Fruit fly (Drosophila melanogaster) whole organism, prepupa: ENCODE measurements around the gene CG5151.

Source experiments
- Blimp-1 ChIP-seq: fragments of 200-800 bp; sonication (Bioruptor generic); optimal IDR thresholded peaks from 3 replicates; lab custom pipeline; 2017; ENCODE audit warnings: missing biosample characterization, missing genetic modification characterization, mild to moderate bottlenecking, moderate library complexity, missing genetic modification reagents
- CG10669 ChIP-seq: fragments of 200-800 bp; sonication (Bioruptor generic); optimal IDR thresholded peaks from 3 replicates; lab custom pipeline; 2018; ENCODE audit warnings: missing biosample characterization, mild to moderate bottlenecking, missing genetic modification characterization, moderate library complexity
- CG11294 ChIP-seq: fragments of 200-800 bp; sonication (Bioruptor generic); IDR thresholded peaks from 2 replicates; pipeline ENCODE4 v1.3.6; 2022; ENCODE audit warnings: missing biosample characterization, missing genetic modification characterization
- CG1621 ChIP-seq: fragments of 200-800 bp; sonication (Bioruptor generic); optimal IDR thresholded peaks from 3 replicates; lab custom pipeline; 2018; ENCODE audit warnings: missing biosample characterization, mild to moderate bottlenecking, missing genetic modification characterization
- CG16779 ChIP-seq: fragments of 200-800 bp; sonication (Bioruptor generic); optimal IDR thresholded peaks from 3 replicates; lab custom pipeline; 2017; ENCODE audit warnings: missing biosample characterization, mild to moderate bottlenecking, missing genetic modification characterization
- CG31627 ChIP-seq: fragments of 200-800 bp; sonication (Bioruptor generic); optimal IDR thresholded peaks from 3 replicates; lab custom pipeline; 2016; ENCODE audit warnings: missing biosample characterization, missing genetic modification characterization
- CG32006 ChIP-seq: fragments of 200-800 bp; sonication (Bioruptor generic); optimal IDR thresholded peaks from 3 replicates; lab custom pipeline; 2017; ENCODE audit warnings: missing biosample characterization, mild to moderate bottlenecking, missing genetic modification characterization
- CG34406 ChIP-seq: fragments of 200-800 bp; sonication (Bioruptor generic); optimal IDR thresholded peaks from 3 replicates; lab custom pipeline; 2016; ENCODE audit warnings: missing biosample characterization, missing genetic modification characterization
- CG3919 ChIP-seq: fragments of 200-800 bp; sonication (Bioruptor generic); optimal IDR thresholded peaks from 3 replicates; lab custom pipeline; 2016; ENCODE audit warnings: missing biosample characterization, missing genetic modification characterization
- CG4318 ChIP-seq: fragments of 200-800 bp; sonication (Bioruptor generic); optimal IDR thresholded peaks from 3 replicates; lab custom pipeline; 2017; ENCODE audit warnings: missing biosample characterization, mild to moderate bottlenecking, missing genetic modification characterization
- CG6163 ChIP-seq: fragments of 200-800 bp; sonication (Bioruptor generic); IDR thresholded peaks from 3 replicates; pipeline ENCODE4 v1.3.6; 2022; ENCODE audit warnings: missing biosample characterization, missing genetic modification characterization
- CG6276 ChIP-seq: fragments of 200-800 bp; sonication (Bioruptor generic); optimal IDR thresholded peaks from 2 replicates; lab custom pipeline; 2017; ENCODE audit warnings: missing biosample characterization, mild to moderate bottlenecking, missing genetic modification characterization
- CG6808 ChIP-seq: fragments of 200-800 bp; sonication (Bioruptor generic); optimal IDR thresholded peaks from 3 replicates; lab custom pipeline; 2017; ENCODE audit warnings: missing biosample characterization, missing genetic modification characterization, mild to moderate bottlenecking, moderate library complexity, missing genetic modification reagents
- CG6854 ChIP-seq: fragments of 200-800 bp; sonication (Bioruptor generic); optimal IDR thresholded peaks from 2 replicates; lab custom pipeline; 2017; ENCODE audit warnings: missing biosample characterization, mild to moderate bottlenecking, missing genetic modification characterization
- CG7368 ChIP-seq: fragments of 200-800 bp; sonication (Bioruptor generic); optimal IDR thresholded peaks from 3 replicates; lab custom pipeline; 2016; ENCODE audit warnings: missing biosample characterization, missing genetic modification characterization
- CG8119 ChIP-seq: fragments of 200-800 bp; sonication (Bioruptor generic); IDR thresholded peaks from 3 replicates; pipeline ENCODE4 v1.3.6; 2022; ENCODE audit warnings: missing biosample characterization, missing genetic modification characterization
- CG8319 ChIP-seq: fragments of 200-800 bp; sonication (Bioruptor generic); optimal IDR thresholded peaks from 3 replicates; lab custom pipeline; 2016; ENCODE audit warnings: missing biosample characterization, missing genetic modification characterization
- CG9139 ChIP-seq: fragments of 200-800 bp; sonication (Bioruptor generic); optimal IDR thresholded peaks from 3 replicates; lab custom pipeline; 2017; ENCODE audit warnings: missing biosample characterization, mild to moderate bottlenecking, missing genetic modification characterization
- Eip75B ChIP-seq: fragments of 200-800 bp; sonication (Bioruptor generic); optimal IDR thresholded peaks from 3 replicates; lab custom pipeline; 2016; ENCODE audit warnings: missing biosample characterization, missing genetic modification characterization
- Eip78C ChIP-seq: fragments of 200-800 bp; sonication (Bioruptor generic); peaks from one replicate; lab custom pipeline; 2016; ENCODE audit warnings: missing biosample characterization, missing genetic modification characterization
- Eip93F ChIP-seq: fragments of 200-800 bp; sonication (Bioruptor generic); optimal IDR thresholded peaks from 2 replicates; lab custom pipeline; 2016; ENCODE audit warnings: missing biosample characterization, mild to moderate bottlenecking, missing genetic modification characterization
- Ets21C ChIP-seq: fragments of 200-800 bp; sonication (Bioruptor generic); optimal IDR thresholded peaks from 3 replicates; lab custom pipeline; 2016; ENCODE audit warnings: missing biosample characterization, missing genetic modification characterization
- Ets96B ChIP-seq: fragments of 200-800 bp; optimal IDR thresholded peaks from 2 replicates; lab custom pipeline; 2019; ENCODE audit warnings: missing biosample characterization, mild to moderate bottlenecking, missing genetic modification characterization, moderate library complexity
- Gug ChIP-seq: fragments of 200-800 bp; sonication (Bioruptor generic); IDR thresholded peaks from 2 replicates; pipeline ENCODE4 v1.3.6; 2022; ENCODE audit warnings: missing biosample characterization, missing genetic modification characterization
- Hr38 ChIP-seq: sonication (Bioruptor generic); optimal IDR thresholded peaks from 2 replicates; lab custom pipeline; 2016; ENCODE audit warnings: missing biosample characterization, missing genetic modification characterization
- Hr39 ChIP-seq: fragments of 200-800 bp; sonication (Bioruptor generic); optimal IDR thresholded peaks from 2 replicates; lab custom pipeline; 2016; ENCODE audit warnings: missing biosample characterization, missing genetic modification characterization
- Hr4 ChIP-seq: fragments of 200-800 bp; sonication (Bioruptor generic); optimal IDR thresholded peaks from 3 replicates; lab custom pipeline; 2016; ENCODE audit warnings: missing biosample characterization, missing genetic modification characterization
- Lpt ChIP-seq: fragments of 200-800 bp; sonication (Bioruptor generic); optimal IDR thresholded peaks from 3 replicates; lab custom pipeline; 2016; ENCODE audit warnings: missing biosample characterization, missing genetic modification characterization
- Met ChIP-seq: fragments of 200-800 bp; sonication (Bioruptor generic); optimal IDR thresholded peaks from 3 replicates; lab custom pipeline; 2016; ENCODE audit warnings: missing biosample characterization, missing genetic modification characterization
- OdsH ChIP-seq: fragments of 200-800 bp; sonication (Bioruptor generic); optimal IDR thresholded peaks from 3 replicates; lab custom pipeline; 2016; ENCODE audit warnings: missing biosample characterization, missing genetic modification characterization
- Smox ChIP-seq: fragments of 200-800 bp; sonication (Bioruptor generic); optimal IDR thresholded peaks from 3 replicates; lab custom pipeline; 2016; ENCODE audit warnings: missing biosample characterization, missing genetic modification characterization
- Sox102F ChIP-seq: fragments of 200-800 bp; sonication (Bioruptor generic); optimal IDR thresholded peaks from 2 replicates; lab custom pipeline; 2016; ENCODE audit warnings: missing biosample characterization, mild to moderate bottlenecking, missing genetic modification characterization
- Sox14 ChIP-seq: fragments of 200-800 bp; sonication (Bioruptor generic); optimal IDR thresholded peaks from 3 replicates; lab custom pipeline; 2016; ENCODE audit warnings: missing biosample characterization, missing genetic modification characterization
- Sox15 ChIP-seq: fragments of 200-800 bp; sonication (Bioruptor generic); optimal IDR thresholded peaks from 3 replicates; lab custom pipeline; 2016; ENCODE audit warnings: missing biosample characterization, missing genetic modification characterization
- achi ChIP-seq: fragments of 200-800 bp; sonication (Bioruptor generic); optimal IDR thresholded peaks from 3 replicates; lab custom pipeline; 2016; ENCODE audit warnings: missing biosample characterization, missing genetic modification characterization
- cyc ChIP-seq: fragments of 200-800 bp; sonication (Bioruptor generic); optimal IDR thresholded peaks from 3 replicates; lab custom pipeline; 2016; ENCODE audit warnings: missing biosample characterization, missing genetic modification characterization
- dac ChIP-seq: fragments of 200-800 bp; sonication (Bioruptor generic); optimal IDR thresholded peaks from 2 replicates; lab custom pipeline; 2017; ENCODE audit warnings: missing biosample characterization, mild to moderate bottlenecking, missing genetic modification characterization
- eg ChIP-seq: fragments of 200-800 bp; sonication (Bioruptor generic); IDR thresholded peaks from 3 replicates; pipeline ENCODE4 v1.3.6; 2022; ENCODE audit warnings: missing biosample characterization, missing genetic modification characterization
- esn ChIP-seq: fragments of 200-800 bp; sonication (Bioruptor generic); optimal IDR thresholded peaks from 2 replicates; lab custom pipeline; 2016; ENCODE audit warnings: missing biosample characterization, mild to moderate bottlenecking, missing genetic modification characterization, moderate library complexity
- fd85E ChIP-seq: fragments of 200-800 bp; sonication (Bioruptor generic); optimal IDR thresholded peaks from 3 replicates; lab custom pipeline; 2016; ENCODE audit warnings: missing biosample characterization, missing genetic modification characterization
- fkh ChIP-seq: fragments of 200-800 bp; sonication (Bioruptor generic); optimal IDR thresholded peaks from 3 replicates; lab custom pipeline; 2017; ENCODE audit warnings: missing biosample characterization, mild to moderate bottlenecking, missing genetic modification characterization, moderate library complexity
- lz ChIP-seq: fragments of 200-800 bp; sonication (Bioruptor generic); optimal IDR thresholded peaks from 3 replicates; lab custom pipeline; 2016; ENCODE audit warnings: missing biosample characterization, missing genetic modification characterization
- net ChIP-seq: fragments of 200-800 bp; sonication (Bioruptor generic); optimal IDR thresholded peaks from 3 replicates; lab custom pipeline; 2016; ENCODE audit warnings: missing biosample characterization, missing genetic modification characterization
- pdm3 ChIP-seq: fragments of 200-800 bp; sonication (Bioruptor generic); optimal IDR thresholded peaks from 3 replicates; lab custom pipeline; 2016; ENCODE audit warnings: missing biosample characterization, missing genetic modification characterization
- ss ChIP-seq, 2 experiments: fragments of 200-800 bp; sonication (Bioruptor generic); optimal IDR thresholded peaks; 2 replicates in 1 of 2; 3 replicates in 1 of 2; lab custom pipeline; 2017 to 2018; ENCODE audit warnings: mild to moderate bottlenecking in 2 of 2, missing biosample characterization in 2 of 2, missing genetic modification characterization in 2 of 2, moderate library complexity in 1 of 2
- svp ChIP-seq: fragments of 200-800 bp; sonication (Bioruptor generic); peaks from one replicate; lab custom pipeline; 2016; ENCODE audit warnings: missing biosample characterization, missing genetic modification characterization
- topi ChIP-seq: fragments of 200-800 bp; sonication (Bioruptor generic); optimal IDR thresholded peaks from 3 replicates; lab custom pipeline; 2016; ENCODE audit warnings: missing biosample characterization, missing genetic modification characterization
- vri ChIP-seq: fragments of 200-800 bp; sonication (Bioruptor generic); optimal IDR thresholded peaks from 3 replicates; lab custom pipeline; 2016; ENCODE audit warnings: missing biosample characterization, mild to moderate bottlenecking, missing genetic modification characterization

CG5151 gene

DNA sequence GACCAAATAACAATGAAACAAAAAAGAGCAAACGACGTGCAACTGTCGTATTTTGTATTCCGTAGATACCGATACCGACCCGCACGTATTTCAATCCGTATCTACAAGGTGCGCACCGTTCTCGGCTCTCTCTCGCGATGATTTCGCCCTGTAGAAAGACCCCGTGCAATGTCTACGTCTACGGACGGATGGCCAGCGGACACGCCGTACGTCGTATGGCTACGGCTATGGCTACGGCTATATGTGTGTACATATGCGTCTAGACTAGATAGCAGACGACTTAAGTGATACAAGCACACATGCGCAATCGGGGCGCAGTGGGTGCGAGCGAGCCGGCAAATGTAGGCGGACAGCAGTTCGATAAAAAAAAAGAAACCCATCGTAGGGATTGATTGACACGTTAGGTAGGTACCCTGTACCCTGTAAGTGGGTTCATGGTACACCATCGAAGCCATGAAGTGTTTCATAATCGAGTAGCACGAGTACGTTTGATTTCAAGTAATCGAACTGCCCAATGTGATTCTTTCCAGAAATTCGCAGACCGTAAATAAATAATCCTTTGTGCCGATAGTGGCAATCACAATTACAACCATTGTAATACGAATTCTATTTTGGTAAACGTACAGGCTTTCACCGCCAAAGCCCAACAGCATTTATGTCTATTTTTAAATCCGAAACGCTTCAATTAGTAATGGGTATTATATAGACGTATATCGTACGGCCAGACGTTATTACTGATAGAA, 14.9 kb downstream of the CG5151 start (continued):
- TF ChIP-seq OdsH (GFP tag; lab: Kevin White, UChicago), result peak; percentile 24
- TF ChIP-seq CG4318, result peak; percentile 1
- no peak for TF ChIP-seq Blimp-1 (GFP tag; lab: Kevin White, UChicago)
- TF ChIP-seq Eip93F (GFP tag; lab: Kevin White, UChicago), result peak; percentile 58
- no peak for TF ChIP-seq Hr38 (GFP tag; lab: Kevin White, UChicago)
- peak; percentile 32 for TF ChIP-seq net (GFP tag; lab: Kevin White, UChicago)
- TF ChIP-seq CG8119 (GFP tag; lab: Robert Waterston, UW), result no peak
- TF ChIP-seq CG1621, result peak; percentile 56
- TF ChIP-seq CG6808 (GFP tag; lab: Kevin White, UChicago), result peak; percentile 43

DNA sequence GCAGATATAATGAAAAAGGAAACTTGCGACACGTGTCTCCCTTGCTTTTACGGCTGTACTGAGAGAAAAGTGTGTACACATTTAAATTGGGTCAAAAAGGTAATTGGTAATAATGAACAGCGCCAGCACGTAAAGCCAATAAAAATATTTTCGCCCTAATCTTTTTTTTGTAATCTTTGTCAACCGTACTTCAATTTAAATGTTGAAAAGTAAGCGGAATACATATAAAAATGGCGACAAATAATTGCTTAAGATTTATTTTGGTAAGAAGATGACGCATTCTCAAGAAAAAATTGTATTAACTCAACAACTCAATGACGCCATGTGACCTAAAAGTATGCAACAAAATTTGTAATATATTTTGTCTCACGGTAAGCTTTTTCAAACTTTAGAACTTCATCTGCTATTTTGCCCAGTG, 16.7 kb downstream of the CG5151 start:
- peak; percentile 21 for TF ChIP-seq Hr39 (GFP tag; lab: Kevin White, UChicago)
- TF ChIP-seq svp (GFP tag; lab: Kevin White, UChicago), result no peak
- no peak for TF ChIP-seq achi (GFP tag; lab: Kevin White, UChicago)
- TF ChIP-seq esn (GFP tag; lab: Kevin White, UChicago), result peak; percentile 56
- TF ChIP-seq CG6854 (GFP tag; lab: Kevin White, UChicago), result no peak
- peak; percentile 46 for TF ChIP-seq CG8319 (GFP tag; lab: Kevin White, UChicago)
- TF ChIP-seq dac (GFP tag; lab: Kevin White, UChicago), result peak; percentile 8
- peak; percentile 15 for TF ChIP-seq Sox15 (GFP tag; lab: Kevin White, UChicago)
- no peak for TF ChIP-seq CG1621
- TF ChIP-seq CG10669 (GFP tag; lab: Kevin White, UChicago), result peak; percentile 39
- TF ChIP-seq CG6808 (GFP tag; lab: Kevin White, UChicago), result peak; percentile 46
- peak in 1 of 2 experiments; percentile 24 for TF ChIP-seq ss (GFP tag; optimal IDR thresholded peaks at IDR 0.05; lab: Kevin White, UChicago)
- no peak for TF ChIP-seq vri (GFP tag; lab: Kevin White, UChicago)
- TF ChIP-seq eg, result no peak
- TF ChIP-seq Met (GFP tag; lab: Kevin White, UChicago), result peak; percentile 48
- TF ChIP-seq CG9139 (GFP tag; lab: Kevin White, UChicago), result no peak
- no peak for TF ChIP-seq Gug (GFP tag; lab: Robert Waterston, UW)
- TF ChIP-seq Sox14, result peak; percentile 36
- TF ChIP-seq Ets21C (GFP tag; lab: Kevin White, UChicago), result peak; percentile 31
- no peak for TF ChIP-seq Hr38 (GFP tag; lab: Kevin White, UChicago)
- TF ChIP-seq Lpt (GFP tag; lab: Kevin White, UChicago), result no peak
- peak; percentile 20 for TF ChIP-seq CG7368 (GFP tag; lab: Kevin White, UChicago)
- TF ChIP-seq cyc (GFP tag; lab: Kevin White, UChicago), result peak; percentile 27
- peak; percentile 42 for TF ChIP-seq Sox102F
- TF ChIP-seq Smox, result peak; percentile 55
- peak; percentile 36 for TF ChIP-seq Hr4
- no peak for TF ChIP-seq CG16779
- peak; percentile 61 for TF ChIP-seq CG32006 (GFP tag; lab: Kevin White, UChicago)
- no peak for TF ChIP-seq CG11294
- TF ChIP-seq pdm3 (GFP tag; lab: Kevin White, UChicago), result peak; percentile 31
- TF ChIP-seq Ets96B (tag; lab: Kevin White, UChicago), result peak; percentile 40
- TF ChIP-seq CG34406 (GFP tag; lab: Kevin White, UChicago), result peak; percentile 24
- TF ChIP-seq CG8119 (GFP tag; lab: Robert Waterston, UW), result 0 out of 3 replicates have a peak, but pooled peaks have one; percentile 10
- peak; percentile 17 for TF ChIP-seq CG6276 (GFP tag; lab: Kevin White, UChicago)
- peak; percentile 44 for TF ChIP-seq topi (GFP tag; lab: Kevin White, UChicago)
- TF ChIP-seq net (GFP tag; lab: Kevin White, UChicago), result peak; percentile 31
- no peak for TF ChIP-seq CG6163
- no peak for TF ChIP-seq fd85E
- peak; percentile 39 for TF ChIP-seq CG31627 (GFP tag; lab: Kevin White, UChicago)
- peak; percentile 87 for TF ChIP-seq Eip78C (GFP tag; lab: Kevin White, UChicago)
- TF ChIP-seq Eip75B (GFP tag; lab: Kevin White, UChicago), result peak; percentile 64
- TF ChIP-seq Blimp-1 (GFP tag; lab: Kevin White, UChicago), result no peak
- TF ChIP-seq lz (GFP tag; lab: Kevin White, UChicago), result peak; percentile 50
- TF ChIP-seq CG3919, result peak; percentile 49
- no peak for TF ChIP-seq fkh (GFP tag; lab: Kevin White, UChicago)
- TF ChIP-seq Eip93F (GFP tag; lab: Kevin White, UChicago), result peak; percentile 8
- peak; percentile 36 for TF ChIP-seq OdsH (GFP tag; lab: Kevin White, UChicago)
